Worm (Caenorhabditis elegans): Measurements from ENCODE around the gene C18A11.4.

The C18A11.4 gene

DNA sequence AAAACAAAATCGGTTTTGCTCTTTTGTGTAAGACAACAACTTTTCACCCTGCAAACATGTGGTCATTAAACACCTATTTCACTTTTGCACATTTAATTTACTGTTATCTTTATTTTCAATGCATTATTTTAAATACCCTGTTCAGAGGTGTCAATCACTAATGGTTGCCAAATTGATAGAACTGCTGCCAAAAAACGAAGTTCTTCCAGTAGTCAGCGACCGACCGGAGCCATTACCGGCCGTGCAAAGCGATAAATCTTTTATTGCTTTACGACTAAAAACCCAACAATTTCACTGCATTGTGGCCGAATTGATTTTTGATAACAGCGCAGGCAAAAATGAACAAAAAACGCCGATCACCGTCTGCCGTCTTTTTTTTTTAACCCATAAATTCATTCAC is 29.2 kb downstream of the C18A11.4 start (continued):
- TF ChIP-seq nhr-237 (tag; optimal IDR thresholded peaks at IDR 0.05) = no peak
- TF ChIP-seq pqm-1 (tag; optimal IDR thresholded peaks at IDR 0.05) = peak; percentile 2
- TF ChIP-seq nhr-25 (tag; optimal IDR thresholded peaks at IDR 0.05; ENCODE audit: borderline replicate concordance, insufficient read depth) = no peak
- TF ChIP-seq lir-3 (tag; optimal IDR thresholded peaks at IDR 0.05) = no peak
- no peak for TF ChIP-seq daf-16 (GFP tag; optimal IDR thresholded peaks at IDR 0.05)
- TF ChIP-seq daf-16 (tag; optimal IDR thresholded peaks at IDR 0.05) = peak; percentile 39
- TF ChIP-seq php-3 (GFP tag; IDR thresholded peaks at IDR 0.05) = peak; percentile 98
- TF ChIP-seq saeg-2 (GFP tag; IDR thresholded peaks at IDR 0.05) = no peak
- TF ChIP-seq rbr-2 (tag; optimal IDR thresholded peaks at IDR 0.05) = no peak
- TF ChIP-seq R02D3.7 (tag; optimal IDR thresholded peaks at IDR 0.05) = no peak
- TF ChIP-seq dve-1 (tag; optimal IDR thresholded peaks at IDR 0.05; ENCODE audit: insufficient read depth) = peak; percentile 65
- TF ChIP-seq dpl-1 (GFP tag; optimal IDR thresholded peaks at IDR 0.05) = no peak
- TF ChIP-seq Y5F2A.4 (GFP tag; optimal IDR thresholded peaks at IDR 0.05) = no peak
- TF ChIP-seq hlh-11 (tag; optimal IDR thresholded peaks at IDR 0.05) = peak; percentile 65
- TF ChIP-seq ztf-7 (tag; optimal IDR thresholded peaks at IDR 0.05) = no peak
- TF ChIP-seq mep-1 (tag; optimal IDR thresholded peaks at IDR 0.05) = no peak
- no peak for TF ChIP-seq nhr-42 (GFP tag; IDR thresholded peaks at IDR 0.05)
- TF ChIP-seq vab-7 (GFP tag; IDR thresholded peaks at IDR 0.05) = no peak
- no peak for TF ChIP-seq daf-19 (GFP tag; conservative IDR thresholded peaks at IDR 0.05)
- TF ChIP-seq F44E2.7 (GFP tag; IDR thresholded peaks at IDR 0.05) = no peak
- TF ChIP-seq tra-1 (GFP tag; IDR thresholded peaks at IDR 0.05) = peak; percentile 92
- TF ChIP-seq Y75B8A.6 (GFP tag; IDR thresholded peaks at IDR 0.05) = no peak
- TF ChIP-seq ZK546.5 (tag; optimal IDR thresholded peaks at IDR 0.05) = no peak
- TF ChIP-seq zag-1 (tag; optimal IDR thresholded peaks at IDR 0.05) = no peak
- TF ChIP-seq duxl-1 (tag; optimal IDR thresholded peaks at IDR 0.05; ENCODE audit: poor library complexity) = no peak

DNA sequence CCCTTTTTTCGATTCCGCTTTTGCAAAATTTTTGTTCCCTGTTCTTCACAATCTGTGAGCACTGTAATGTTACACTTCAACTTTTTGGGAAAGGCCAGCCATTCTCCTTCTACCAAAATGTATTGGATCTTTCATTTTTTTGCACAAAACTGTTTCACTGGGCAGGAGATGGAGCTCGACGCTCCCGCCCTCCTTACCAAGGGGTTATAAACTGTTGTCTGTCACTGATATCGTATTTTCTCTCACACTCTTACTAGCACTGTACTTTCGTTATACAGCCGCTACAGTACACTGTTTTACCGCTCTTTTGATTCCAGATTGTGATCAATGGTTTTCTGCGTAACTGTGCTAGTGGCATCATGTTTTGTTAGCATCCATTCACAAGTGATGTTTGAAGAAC is 32.4 kb downstream of the C18A11.4 start, which contains the start of gene C46F2.1:
Gene C46F2.1, plus strand, starts transcription at position 301 of the 400 bp plus-strand sequence.
- TF ChIP-seq daf-16 (GFP tag; optimal IDR thresholded peaks at IDR 0.05) = no peak
- TF ChIP-seq daf-16 (tag; optimal IDR thresholded peaks at IDR 0.05) = peak; percentile 30
- TF ChIP-seq daf-12 (tag; optimal IDR thresholded peaks at IDR 0.05) = no peak
- peak; percentile 45 for TF ChIP-seq dve-1 (tag; optimal IDR thresholded peaks at IDR 0.05; ENCODE audit: insufficient read depth)
- no peak for TF ChIP-seq nhr-11 (tag; optimal IDR thresholded peaks at IDR 0.05)
- TF ChIP-seq hlh-11 (tag; optimal IDR thresholded peaks at IDR 0.05) = peak; percentile 9
- TF ChIP-seq lim-7 (GFP tag; IDR thresholded peaks at IDR 0.05) = no peak

DNA sequence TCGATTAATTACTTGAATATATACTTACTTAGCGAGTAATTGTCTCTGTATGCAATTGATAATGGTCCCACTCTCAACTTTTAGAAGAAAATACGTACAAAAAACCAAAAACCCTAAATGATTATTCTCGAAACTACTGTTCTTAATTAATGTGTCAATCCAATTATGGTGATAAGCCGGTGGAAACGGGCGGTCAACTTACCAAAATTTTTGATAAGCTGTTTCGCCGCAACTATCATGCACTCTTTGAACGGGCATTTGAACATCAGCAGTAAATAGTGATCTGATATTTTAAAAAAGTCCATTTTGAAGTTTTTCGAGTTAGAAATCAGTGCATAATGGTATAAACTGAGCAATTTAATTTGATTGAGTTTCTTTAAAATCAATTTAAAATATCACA is 33.1 kb downstream of the C18A11.4 start:
- TF ChIP-seq fkh-10 (GFP tag; optimal IDR thresholded peaks at IDR 0.05) (no peak), pqm-1 (tag; optimal IDR thresholded peaks at IDR 0.05) (peak; percentile 24), mxl-3 (GFP tag; optimal IDR thresholded peaks at IDR 0.05) (no peak), R02D3.7 (tag; optimal IDR thresholded peaks at IDR 0.05) (no peak), T26A8.4 (GFP tag; IDR thresholded peaks at IDR 0.05) (no peak), madf-5 (GFP tag; IDR thresholded peaks at IDR 0.05) (no peak), mdt-29 (GFP tag; IDR thresholded peaks at IDR 0.05) (no peak), saeg-2 (GFP tag; IDR thresholded peaks at IDR 0.05) (no peak), madf-9 (GFP tag; conservative IDR thresholded peaks at IDR 0.05) (no peak), zag-1 (tag; optimal IDR thresholded peaks at IDR 0.05) (no peak), fos-1 (tag; optimal IDR thresholded peaks at IDR 0.05) (no peak), jun-1 (tag; optimal IDR thresholded peaks at IDR 0.05) (no peak), mes-2 (tag; optimal IDR thresholded peaks at IDR 0.05; ENCODE audit: poor library complexity, severe bottlenecking) (no peak), dpl-1 (GFP tag; optimal IDR thresholded peaks at IDR 0.05) (no peak), arid-1 (GFP tag; conservative IDR thresholded peaks at IDR 0.05) (no peak), mep-1 (tag; optimal IDR thresholded peaks at IDR 0.05) (no peak), nhr-28 (tag; optimal IDR thresholded peaks at IDR 0.05) (peak; percentile 54), duxl-1 (tag; optimal IDR thresholded peaks at IDR 0.05; ENCODE audit: poor library complexity) (no peak), lin-13 (GFP tag; optimal IDR thresholded peaks at IDR 0.05) (no peak), ctbp-1 (GFP tag; IDR thresholded peaks at IDR 0.05) (no peak), aha-1 (tag) (peak; percentile 1), nhr-11 (tag; optimal IDR thresholded peaks at IDR 0.05) (no peak), F49E8.2 (tag; optimal IDR thresholded peaks at IDR 0.05; ENCODE audit: borderline replicate concordance) (no peak), dmd-6 (GFP tag; IDR thresholded peaks at IDR 0.05) (peak; percentile 29; the same call in 1 of the 2 replicates), aly-2 (tag; optimal IDR thresholded peaks at IDR 0.05) (no peak), pha-4 (GFP tag; IDR thresholded peaks at IDR 0.05) (no peak), pha-4 (tag; optimal IDR thresholded peaks at IDR 0.05) (no peak), ceh-20 (GFP tag; IDR thresholded peaks at IDR 0.05) (no peak), dve-1 (tag; optimal IDR thresholded peaks at IDR 0.05; ENCODE audit: insufficient read depth) (peak; percentile 13)

All from whole organism, L4 larva.